Fruit fly (Drosophila melanogaster) whole organism, prepupa: ENCODE measurements around the gene SP555.

Source experiments
- Blimp-1 ChIP-seq: fragments of 200-800 bp; sonication (Bioruptor generic); optimal IDR thresholded peaks from 3 replicates; lab custom pipeline; 2017; ENCODE audit warnings: missing biosample characterization, missing genetic modification characterization, mild to moderate bottlenecking, moderate library complexity, missing genetic modification reagents
- CG10669 ChIP-seq: fragments of 200-800 bp; sonication (Bioruptor generic); optimal IDR thresholded peaks from 3 replicates; lab custom pipeline; 2018; ENCODE audit warnings: missing biosample characterization, mild to moderate bottlenecking, missing genetic modification characterization, moderate library complexity
- CG11762 ChIP-seq: fragments of 200-800 bp; sonication (Bioruptor generic); optimal IDR thresholded peaks from 3 replicates; lab custom pipeline; 2016; ENCODE audit warnings: missing biosample characterization, missing genetic modification characterization; ENCODE audit not compliant: insufficient read depth
- CG15336 ChIP-seq: fragments of 200-800 bp; sonication (Bioruptor generic); IDR thresholded peaks from 2 replicates; pipeline ENCODE4 v1.3.6; 2022; ENCODE audit warnings: missing biosample characterization, missing genetic modification characterization
- CG3032 ChIP-seq: fragments of 200-800 bp; optimal IDR thresholded peaks from 2 replicates; lab custom pipeline; 2019; ENCODE audit warnings: missing biosample characterization, mild to moderate bottlenecking, missing genetic modification characterization, moderate library complexity
- CG32006 ChIP-seq: fragments of 200-800 bp; sonication (Bioruptor generic); optimal IDR thresholded peaks from 3 replicates; lab custom pipeline; 2017; ENCODE audit warnings: missing biosample characterization, mild to moderate bottlenecking, missing genetic modification characterization
- CG6276 ChIP-seq: fragments of 200-800 bp; sonication (Bioruptor generic); optimal IDR thresholded peaks from 2 replicates; lab custom pipeline; 2017; ENCODE audit warnings: missing biosample characterization, mild to moderate bottlenecking, missing genetic modification characterization
- CG6792 ChIP-seq: fragments of 200-800 bp; sonication (Bioruptor generic); optimal IDR thresholded peaks from 3 replicates; lab custom pipeline; 2016; ENCODE audit warnings: missing biosample characterization, missing genetic modification characterization
- CG6808 ChIP-seq: fragments of 200-800 bp; sonication (Bioruptor generic); optimal IDR thresholded peaks from 3 replicates; lab custom pipeline; 2017; ENCODE audit warnings: missing biosample characterization, missing genetic modification characterization, mild to moderate bottlenecking, moderate library complexity, missing genetic modification reagents
- CG6854 ChIP-seq: fragments of 200-800 bp; sonication (Bioruptor generic); optimal IDR thresholded peaks from 2 replicates; lab custom pipeline; 2017; ENCODE audit warnings: missing biosample characterization, mild to moderate bottlenecking, missing genetic modification characterization
- CG8119 ChIP-seq: fragments of 200-800 bp; sonication (Bioruptor generic); IDR thresholded peaks from 3 replicates; pipeline ENCODE4 v1.3.6; 2022; ENCODE audit warnings: missing biosample characterization, missing genetic modification characterization
- CG9139 ChIP-seq: fragments of 200-800 bp; sonication (Bioruptor generic); optimal IDR thresholded peaks from 3 replicates; lab custom pipeline; 2017; ENCODE audit warnings: missing biosample characterization, mild to moderate bottlenecking, missing genetic modification characterization
- Eip75B ChIP-seq: fragments of 200-800 bp; sonication (Bioruptor generic); optimal IDR thresholded peaks from 3 replicates; lab custom pipeline; 2016; ENCODE audit warnings: missing biosample characterization, missing genetic modification characterization
- Eip78C ChIP-seq: fragments of 200-800 bp; sonication (Bioruptor generic); peaks from one replicate; lab custom pipeline; 2016; ENCODE audit warnings: missing biosample characterization, missing genetic modification characterization
- Eip93F ChIP-seq: fragments of 200-800 bp; sonication (Bioruptor generic); optimal IDR thresholded peaks from 2 replicates; lab custom pipeline; 2016; ENCODE audit warnings: missing biosample characterization, mild to moderate bottlenecking, missing genetic modification characterization
- Gug ChIP-seq: fragments of 200-800 bp; sonication (Bioruptor generic); IDR thresholded peaks from 2 replicates; pipeline ENCODE4 v1.3.6; 2022; ENCODE audit warnings: missing biosample characterization, missing genetic modification characterization
- Hr39 ChIP-seq: fragments of 200-800 bp; sonication (Bioruptor generic); optimal IDR thresholded peaks from 2 replicates; lab custom pipeline; 2016; ENCODE audit warnings: missing biosample characterization, missing genetic modification characterization
- Lpt ChIP-seq: fragments of 200-800 bp; sonication (Bioruptor generic); optimal IDR thresholded peaks from 3 replicates; lab custom pipeline; 2016; ENCODE audit warnings: missing biosample characterization, missing genetic modification characterization
- Met ChIP-seq: fragments of 200-800 bp; sonication (Bioruptor generic); optimal IDR thresholded peaks from 3 replicates; lab custom pipeline; 2016; ENCODE audit warnings: missing biosample characterization, missing genetic modification characterization
- Sox14 ChIP-seq: fragments of 200-800 bp; sonication (Bioruptor generic); optimal IDR thresholded peaks from 3 replicates; lab custom pipeline; 2016; ENCODE audit warnings: missing biosample characterization, missing genetic modification characterization
- Sox15 ChIP-seq: fragments of 200-800 bp; sonication (Bioruptor generic); optimal IDR thresholded peaks from 3 replicates; lab custom pipeline; 2016; ENCODE audit warnings: missing biosample characterization, missing genetic modification characterization
- achi ChIP-seq: fragments of 200-800 bp; sonication (Bioruptor generic); optimal IDR thresholded peaks from 3 replicates; lab custom pipeline; 2016; ENCODE audit warnings: missing biosample characterization, missing genetic modification characterization
- acj6 ChIP-seq: fragments of 200-800 bp; sonication (Bioruptor generic); optimal IDR thresholded peaks from 3 replicates; lab custom pipeline; 2016; ENCODE audit warnings: missing biosample characterization, missing genetic modification characterization
- cyc ChIP-seq: fragments of 200-800 bp; sonication (Bioruptor generic); optimal IDR thresholded peaks from 3 replicates; lab custom pipeline; 2016; ENCODE audit warnings: missing biosample characterization, missing genetic modification characterization
- dsx ChIP-seq: fragments of 200-800 bp; optimal IDR thresholded peaks from 3 replicates; lab custom pipeline; 2019; ENCODE audit warnings: missing biosample characterization, mild to moderate bottlenecking, missing genetic modification characterization, moderate library complexity; ENCODE audit not compliant: poor library complexity, severe bottlenecking
- fd85E ChIP-seq: fragments of 200-800 bp; sonication (Bioruptor generic); optimal IDR thresholded peaks from 3 replicates; lab custom pipeline; 2016; ENCODE audit warnings: missing biosample characterization, missing genetic modification characterization
- fkh ChIP-seq: fragments of 200-800 bp; sonication (Bioruptor generic); optimal IDR thresholded peaks from 3 replicates; lab custom pipeline; 2017; ENCODE audit warnings: missing biosample characterization, mild to moderate bottlenecking, missing genetic modification characterization, moderate library complexity
- lz ChIP-seq: fragments of 200-800 bp; sonication (Bioruptor generic); optimal IDR thresholded peaks from 3 replicates; lab custom pipeline; 2016; ENCODE audit warnings: missing biosample characterization, missing genetic modification characterization
- net ChIP-seq: fragments of 200-800 bp; sonication (Bioruptor generic); optimal IDR thresholded peaks from 3 replicates; lab custom pipeline; 2016; ENCODE audit warnings: missing biosample characterization, missing genetic modification characterization
- pdm3 ChIP-seq: fragments of 200-800 bp; sonication (Bioruptor generic); optimal IDR thresholded peaks from 3 replicates; lab custom pipeline; 2016; ENCODE audit warnings: missing biosample characterization, missing genetic modification characterization
- salr ChIP-seq, 2 experiments: fragments of 200-800 bp; sonication (Bioruptor generic); optimal IDR thresholded peaks; 3 replicates each; lab custom pipeline; 2016 to 2018; ENCODE audit warnings: missing biosample characterization in 2 of 2, missing genetic modification characterization in 2 of 2, mild to moderate bottlenecking in 1 of 2
- svp ChIP-seq: fragments of 200-800 bp; sonication (Bioruptor generic); peaks from one replicate; lab custom pipeline; 2016; ENCODE audit warnings: missing biosample characterization, missing genetic modification characterization
- vri ChIP-seq: fragments of 200-800 bp; sonication (Bioruptor generic); optimal IDR thresholded peaks from 3 replicates; lab custom pipeline; 2016; ENCODE audit warnings: missing biosample characterization, mild to moderate bottlenecking, missing genetic modification characterization

The SP555 gene

dm6 chr2L:5004677-5005463 is 32.6 kb upstream of the SP555 start (continued):
- TF ChIP-seq acj6 (GFP tag; lab: Kevin White, UChicago) (peak; percentile 88), CG32006 (GFP tag; lab: Kevin White, UChicago) (peak; percentile 88), CG9139 (GFP tag; lab: Kevin White, UChicago) (peak; percentile 76), vri (GFP tag; lab: Kevin White, UChicago) (peak; percentile 73), cyc (peak; percentile 88), Blimp-1 (GFP tag; lab: Kevin White, UChicago) (peak; percentile 47), Gug (GFP tag; lab: Robert Waterston, UW) (peak; percentile 86), Sox15 (GFP tag; lab: Kevin White, UChicago) (peak; percentile 82), CG6854 (peak; percentile 29), Lpt (GFP tag; lab: Kevin White, UChicago) (peak; percentile 69), lz (GFP tag; lab: Kevin White, UChicago) (peak; percentile 89), net (GFP tag; lab: Kevin White, UChicago) (peak; percentile 87), achi (GFP tag; lab: Kevin White, UChicago) (peak; percentile 91), CG10669 (GFP tag; lab: Kevin White, UChicago) (peak; percentile 89), Eip75B (peak; percentile 88), Met (GFP tag; lab: Kevin White, UChicago) (peak; percentile 87), fd85E (GFP tag; lab: Kevin White, UChicago) (peak; percentile 56), CG6792 (GFP tag; lab: Kevin White, UChicago) (peak; percentile 91), salr (GFP tag; optimal IDR thresholded peaks at IDR 0.05; lab: Kevin White, UChicago) (peak; percentile 80 to 82), CG11762 (GFP tag; lab: Kevin White, UChicago) (peak; percentile 83), Eip78C (GFP tag; lab: Kevin White, UChicago) (peak; percentile 96)
- TF ChIP-seq, all 60 proteins: peak for 59

DNA sequence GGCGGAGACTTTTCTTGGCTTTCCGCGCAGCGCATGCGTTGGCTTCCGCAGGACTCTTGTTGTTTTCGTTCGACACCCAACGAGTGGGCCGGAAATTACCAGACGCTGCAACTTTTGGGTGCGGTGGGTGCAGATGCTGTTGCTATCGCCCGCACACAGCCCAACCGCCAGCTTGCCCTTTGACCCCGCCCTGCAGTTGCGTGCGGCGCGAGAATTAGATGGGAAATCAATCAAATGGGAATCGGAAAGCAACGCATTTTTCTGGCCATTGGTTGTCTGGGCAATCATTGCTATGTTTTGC is 32.1 kb upstream of the SP555 start:
- TF ChIP-seq fd85E (GFP tag; lab: Kevin White, UChicago) (no peak), CG9139 (GFP tag; lab: Kevin White, UChicago) (no peak), cyc (no peak), CG15336 (GFP tag; lab: Robert Waterston, UW) (no peak), fkh (GFP tag; lab: Kevin White, UChicago) (no peak), pdm3 (GFP tag; lab: Kevin White, UChicago) (no peak), CG8119 (GFP tag; lab: Robert Waterston, UW) (no peak), dsx (no peak), achi (GFP tag; lab: Kevin White, UChicago) (no peak), Eip78C (GFP tag; lab: Kevin White, UChicago) (no peak), Eip93F (GFP tag; lab: Kevin White, UChicago) (no peak), Sox14 (GFP tag; lab: Kevin White, UChicago) (no peak)

DNA sequence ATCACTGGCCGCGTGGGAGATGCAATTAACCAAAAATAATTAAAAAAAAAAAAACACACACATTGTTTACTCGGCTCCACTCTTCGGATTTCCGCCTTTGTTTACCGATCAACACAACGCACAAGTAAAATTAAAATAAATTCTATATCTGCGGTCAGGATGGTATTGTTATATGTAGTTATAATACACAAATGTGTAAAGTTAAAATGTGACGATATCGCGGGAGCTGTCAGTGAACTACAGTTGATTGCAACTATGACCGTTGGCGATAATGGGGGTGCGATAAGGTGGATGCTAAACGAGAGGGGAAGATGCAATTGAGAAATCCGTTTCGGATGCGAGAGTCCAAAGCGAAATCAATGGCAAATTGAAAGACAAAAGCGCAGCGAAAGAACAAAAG is 31.2 kb upstream of the SP555 start:
- TF ChIP-seq acj6 (GFP tag; lab: Kevin White, UChicago), result no peak
- peak; percentile 70 for TF ChIP-seq Eip78C (GFP tag; lab: Kevin White, UChicago)
- TF ChIP-seq Gug (GFP tag; lab: Robert Waterston, UW), result no peak
- no peak for TF ChIP-seq CG6276 (GFP tag; lab: Kevin White, UChicago)
- TF ChIP-seq CG6808, result no peak
- no peak for TF ChIP-seq CG11762 (GFP tag; lab: Kevin White, UChicago)
- no peak for TF ChIP-seq CG3032 (tag; lab: Kevin White, UChicago)
- TF ChIP-seq svp (GFP tag; lab: Kevin White, UChicago), result peak; percentile 70
- TF ChIP-seq Hr39 (GFP tag; lab: Kevin White, UChicago), result no peak
- no peak for TF ChIP-seq Blimp-1 (GFP tag; lab: Kevin White, UChicago)
- no peak for TF ChIP-seq Eip93F (GFP tag; lab: Kevin White, UChicago)
- no peak for TF ChIP-seq CG32006 (GFP tag; lab: Kevin White, UChicago)
- TF ChIP-seq achi (GFP tag; lab: Kevin White, UChicago), result no peak
- peak; percentile 10 for TF ChIP-seq vri (GFP tag; lab: Kevin White, UChicago)
